ENCODE assay signal across 2 worm cellular contexts in the genomic region with DNA sequence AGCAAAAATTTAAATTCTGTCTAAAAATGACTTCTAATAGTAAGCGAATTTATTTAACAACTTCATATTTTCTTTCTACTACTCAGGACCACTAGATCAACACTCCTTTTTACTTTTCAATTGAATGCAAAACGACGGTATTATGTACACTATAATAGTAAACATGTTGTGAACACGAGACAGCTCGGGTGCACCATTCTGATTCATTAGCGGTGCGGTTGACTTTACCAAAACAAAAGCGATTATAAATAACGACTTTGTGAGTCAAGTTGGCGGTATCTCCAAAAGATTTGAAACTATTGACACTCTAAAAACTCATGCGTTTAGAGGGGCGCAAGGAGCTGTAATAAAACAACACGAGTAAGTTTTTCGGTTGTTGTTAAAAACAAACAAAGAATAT.
TF ChIP-seq lines count a peak whose summit lies in the region.

No protein-coding gene starts in this region.

TF ChIP-seq in whole organism, L3 larva, 47 proteins besides CTCF, POLR2A, EP300 and RAD21:
- peak; percentile 74 for TF ChIP-seq pha-4 (tag; optimal IDR thresholded peaks at IDR 0.05; lab: Kevin White, UChicago)
- no peak for TF ChIP-seq mml-1 (tag; optimal IDR thresholded peaks at IDR 0.05; lab: Kevin White, UChicago)
- TF ChIP-seq daf-12 (tag; optimal IDR thresholded peaks at IDR 0.05; lab: Kevin White, UChicago), result no peak
- no peak for TF ChIP-seq mdl-1 (tag; optimal IDR thresholded peaks at IDR 0.05; lab: Kevin White, UChicago)

TF ChIP-seq in whole organism, L4 larva, 104 proteins besides CTCF, POLR2A, EP300 and RAD21:
- TF ChIP-seq pha-4 (GFP tag; IDR thresholded peaks at IDR 0.05; lab: Robert Waterston, UW) (no peak), pha-4 (tag; optimal IDR thresholded peaks at IDR 0.05; lab: Kevin White, UChicago) (peak; percentile 82), mes-2 (tag; optimal IDR thresholded peaks at IDR 0.05; lab: Kevin White, UChicago; ENCODE audit: poor library complexity, severe bottlenecking) (no peak), ZK546.5 (tag; optimal IDR thresholded peaks at IDR 0.05; lab: Kevin White, UChicago) (no peak), daf-16 (GFP tag; optimal IDR thresholded peaks at IDR 0.05; lab: Kevin White, UChicago) (no peak), daf-16 (tag; optimal IDR thresholded peaks at IDR 0.05; lab: Kevin White, UChicago) (peak; percentile 36), nhr-6 (tag; optimal IDR thresholded peaks at IDR 0.05; lab: Kevin White, UChicago) (peak; percentile 66)
TF ChIP-seq in whole organism, L4 larva: peak in this region for 3.
